Fruit fly (Drosophila melanogaster): Measurements from ENCODE around the gene CG43330.

CG43330 gene

DNA sequence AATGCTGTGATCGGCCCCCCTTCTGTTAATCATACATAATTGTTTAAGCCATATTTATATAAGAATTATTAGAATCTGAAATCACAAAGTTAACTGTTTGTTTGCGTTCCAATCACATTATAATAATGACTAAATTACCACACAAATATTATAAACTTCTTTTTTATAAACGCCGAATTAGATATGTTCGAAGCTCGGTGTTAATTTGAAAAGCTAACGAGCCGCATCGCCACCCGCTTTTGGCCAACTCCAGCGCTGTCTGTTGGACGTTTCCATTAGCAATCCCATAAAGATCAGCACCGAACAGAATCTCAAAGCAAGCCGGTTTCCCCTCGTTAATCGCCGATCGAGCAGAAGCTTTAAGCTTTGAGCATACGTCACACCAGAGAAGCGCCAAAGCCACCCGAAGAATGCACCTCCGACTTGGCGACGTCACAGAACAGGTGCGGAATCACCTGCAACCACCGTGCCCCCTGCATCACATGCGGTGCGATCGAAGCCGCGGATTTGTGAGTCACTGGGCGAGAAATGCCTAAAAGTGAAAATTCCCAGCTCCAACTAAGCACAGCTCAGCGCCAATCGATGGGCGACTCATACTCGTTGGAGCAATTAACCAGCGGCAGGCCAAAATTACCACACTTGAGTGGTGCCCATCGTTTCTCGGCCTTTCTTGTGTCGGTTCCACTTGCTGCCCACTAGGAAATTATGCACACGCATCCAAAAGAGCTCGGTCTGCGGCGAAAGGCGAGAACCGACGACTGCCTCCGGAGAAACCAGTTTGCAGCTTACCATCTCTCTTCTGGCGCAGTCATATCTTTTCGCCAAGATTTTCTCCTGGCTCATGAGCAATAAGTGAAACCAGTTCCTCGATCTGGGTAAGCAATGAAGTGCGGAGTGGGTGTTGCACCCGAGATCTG, 38.5 kb downstream of the CG43330 start, which contains the start of gene CG11438 (continued):
- TF ChIP-seq pita (GFP tag; optimal IDR thresholded peaks at IDR 0.05) = no peak
- no peak for TF ChIP-seq CG3838 (GFP tag; optimal IDR thresholded peaks at IDR 0.05)
- TF ChIP-seq CG8388 (GFP tag; optimal IDR thresholded peaks at IDR 0.05) = no peak
- TF ChIP-seq Sox100B (GFP tag; optimal IDR thresholded peaks at IDR 0.05) = no peak
- TF ChIP-seq trh (GFP tag; optimal IDR thresholded peaks at IDR 0.05) = no peak
- TF ChIP-seq CG8765 (GFP tag; IDR thresholded peaks at IDR 0.05) = no peak
- TF ChIP-seq nerfin-2 (GFP tag; IDR thresholded peaks at IDR 0.05; ENCODE audit: partially characterized antibody) = no peak
- TF ChIP-seq CG2678 (tag; optimal IDR thresholded peaks at IDR 0.05) = peak; percentile 23
- no peak for TF ChIP-seq CG42726 (GFP tag; IDR thresholded peaks at IDR 0.05; ENCODE audit: partially characterized antibody)
- TF ChIP-seq Optix (GFP tag; IDR thresholded peaks at IDR 0.05) = no peak
- TF ChIP-seq CG13624 (GFP tag; optimal IDR thresholded peaks at IDR 0.05) = no peak
- no peak for TF ChIP-seq BEAF-32 (GFP tag; optimal IDR thresholded peaks at IDR 0.05)
- peak; percentile 17 for TF ChIP-seq CG3281 (GFP tag; optimal IDR thresholded peaks at IDR 0.05)
- no peak for TF ChIP-seq CG4360 (GFP tag; IDR thresholded peaks at IDR 0.05)
- no peak for TF ChIP-seq CG16815 (GFP tag; optimal IDR thresholded peaks at IDR 0.05)
- TF ChIP-seq CG12942 (GFP tag; optimal IDR thresholded peaks at IDR 0.05) = no peak
- no peak for TF ChIP-seq danr (GFP tag; IDR thresholded peaks at IDR 0.05)
- peak; percentile 39 for TF ChIP-seq ATbp (GFP tag; optimal IDR thresholded peaks at IDR 0.05)
- peak; percentile 15 for TF ChIP-seq CG15601 (tag; optimal IDR thresholded peaks at IDR 0.05)
- no peak for TF ChIP-seq B-H2 (GFP tag; optimal IDR thresholded peaks at IDR 0.05)
- no peak for TF ChIP-seq CG34224 (GFP tag; IDR thresholded peaks at IDR 0.05; ENCODE audit: partially characterized antibody)
- TF ChIP-seq MESR4 (GFP tag; optimal IDR thresholded peaks at IDR 0.05) = no peak
- no peak for TF ChIP-seq Trl (optimal IDR thresholded peaks at IDR 0.05)
- no peak for TF ChIP-seq Trl (GFP tag; optimal IDR thresholded peaks at IDR 0.05)
- TF ChIP-seq hth (optimal IDR thresholded peaks at IDR 0.05) = no peak
- TF ChIP-seq lab (GFP tag; optimal IDR thresholded peaks at IDR 0.05) = peak; percentile 38
- TF ChIP-seq CG43689 (GFP tag; IDR thresholded peaks at IDR 0.05) = no peak
- no peak for TF ChIP-seq CG8281 (tag; optimal IDR thresholded peaks at IDR 0.05)
- no peak for TF ChIP-seq CG31224 (GFP tag; IDR thresholded peaks at IDR 0.05)
- no peak for TF ChIP-seq Oli (tag; optimal IDR thresholded peaks at IDR 0.05)
- no peak for TF ChIP-seq CG1792 (GFP tag; optimal IDR thresholded peaks at IDR 0.05)
- TF ChIP-seq otp (GFP tag; IDR thresholded peaks at IDR 0.05) = 0 out of 3 replicates have a peak, but pooled peaks have one; percentile 7
- TF ChIP-seq CG11695 (GFP tag; IDR thresholded peaks at IDR 0.05) = no peak
- TF ChIP-seq NFAT (GFP tag; IDR thresholded peaks at IDR 0.05) = no peak
- no peak for TF ChIP-seq sisA (GFP tag; IDR thresholded peaks at IDR 0.05)
- TF ChIP-seq Hr51 (GFP tag; optimal IDR thresholded peaks at IDR 0.05) = no peak
- TF ChIP-seq MTF-1 (GFP tag; optimal IDR thresholded peaks at IDR 0.05; ENCODE audit: borderline replicate concordance) = no peak
- no peak for TF ChIP-seq CG2712 (tag; optimal IDR thresholded peaks at IDR 0.05)
- TF ChIP-seq sqz (GFP tag; optimal IDR thresholded peaks at IDR 0.05) = no peak
- no peak for TF ChIP-seq zf30C (GFP tag; optimal IDR thresholded peaks at IDR 0.05)
- TF ChIP-seq chinmo (GFP tag; IDR thresholded peaks at IDR 0.05; ENCODE audit: partially characterized antibody) = 0 out of 4 replicates have a peak, but pooled peaks have one; percentile 60
- no peak for TF ChIP-seq sr (GFP tag; IDR thresholded peaks at IDR 0.05)
- no peak for TF ChIP-seq hkb (optimal IDR thresholded peaks at IDR 0.05)
- TF ChIP-seq hkb (GFP tag; IDR thresholded peaks at IDR 0.05) = no peak
- no peak for TF ChIP-seq phol (tag; optimal IDR thresholded peaks at IDR 0.05)
- TF ChIP-seq scrt (GFP tag; optimal IDR thresholded peaks at IDR 0.05) = no peak
- TF ChIP-seq row (GFP tag; IDR thresholded peaks at IDR 0.05) = no peak
- 0 out of 2 replicates have a peak, but pooled peaks have one; percentile 23 for TF ChIP-seq CG9932 (GFP tag; IDR thresholded peaks at IDR 0.05)
- no peak for TF ChIP-seq salm (tag; optimal IDR thresholded peaks at IDR 0.05)
